Worm (Caenorhabditis elegans) whole organism, L2 larva: ENCODE data around the gene T07A9.12.

ENCODE experiments used
- lin-39 ChIP-seq: fragments of 150-350 bp; optimal IDR thresholded peaks from 2 replicates; lab custom pipeline; 2014; ENCODE audit warnings: missing biosample characterization, missing genetic modification reagents, missing genetic modification characterization

Gene T07A9.12

DNA sequence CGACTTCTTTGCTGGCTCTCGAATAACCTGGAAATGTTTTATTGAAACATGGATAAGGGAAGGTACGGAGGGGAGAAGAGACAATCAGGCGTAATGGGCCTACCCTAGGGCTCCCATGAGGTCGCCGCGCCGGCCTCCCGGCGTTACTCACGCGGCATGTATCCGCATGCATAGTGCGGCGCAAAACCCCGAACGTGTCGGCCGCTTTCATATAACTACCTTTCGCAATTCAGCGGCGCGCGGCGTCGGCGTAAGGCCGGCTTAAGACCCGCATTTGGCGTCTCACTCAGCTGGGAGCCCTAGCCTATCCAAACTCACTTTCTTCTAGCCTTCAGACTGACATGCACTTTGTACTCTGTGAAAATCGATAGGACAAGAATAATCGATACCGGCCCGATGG, 51.4 kb downstream of the T07A9.12 start:
- TF ChIP-seq lin-39 (tag; lab: Kevin White, UChicago), result no peak
